Fruit fly (Drosophila melanogaster) whole organism, adult: Measurements from ENCODE around the gene sau.
A peak's percentile ranks its signal among the peaks of the same experiment; 100 is the strongest.

Source experiments
- CG11617 ChIP-seq: fragments of 200-800 bp; sonication (Bioruptor generic); optimal IDR thresholded peaks from 2 replicates; lab custom pipeline; 2017; ENCODE audit warnings: mild to moderate bottlenecking, missing biosample characterization, missing genetic modification reagents, missing genetic modification characterization
- CG12768 ChIP-seq: fragments of 200-800 bp; sonication (Bioruptor generic); optimal IDR thresholded peaks from 2 replicates; lab custom pipeline; 2017; ENCODE audit warnings: missing biosample characterization, missing genetic modification characterization, mild to moderate bottlenecking, moderate library complexity, missing genetic modification reagents
- CG14711 ChIP-seq: fragments of 200-800 bp; sonication (Bioruptor generic); optimal IDR thresholded peaks from 2 replicates; lab custom pipeline; 2018; ENCODE audit warnings: missing biosample characterization, mild to moderate bottlenecking, missing genetic modification characterization, moderate library complexity
- CG1620 ChIP-seq: fragments of 200-800 bp; sonication (Bioruptor generic); optimal IDR thresholded peaks from 2 replicates; lab custom pipeline; 2016; ENCODE audit warnings: missing biosample characterization, missing genetic modification characterization
- CG33017 ChIP-seq: fragments of 200-800 bp; sonication (Bioruptor generic); optimal IDR thresholded peaks from 2 replicates; lab custom pipeline; 2018; ENCODE audit warnings: missing biosample characterization, mild to moderate bottlenecking, missing genetic modification characterization, moderate library complexity
- CG5204 ChIP-seq: fragments of 200-800 bp; sonication (Bioruptor generic); optimal IDR thresholded peaks from 2 replicates; lab custom pipeline; 2016; ENCODE audit warnings: missing biosample characterization, missing genetic modification characterization
- CG7045 ChIP-seq: fragments of 200-800 bp; sonication (Bioruptor generic); optimal IDR thresholded peaks from 2 replicates; lab custom pipeline; 2017; ENCODE audit warnings: missing biosample characterization, mild to moderate bottlenecking, missing genetic modification characterization
- CG7101 ChIP-seq: fragments of 200-800 bp; sonication (Bioruptor generic); optimal IDR thresholded peaks from 2 replicates; lab custom pipeline; 2018; ENCODE audit warnings: missing biosample characterization, mild to moderate bottlenecking, missing genetic modification characterization, moderate library complexity
- Clk ChIP-seq: fragments of 200-800 bp; sonication (Bioruptor generic); optimal IDR thresholded peaks from 2 replicates; lab custom pipeline; 2017; ENCODE audit warnings: missing biosample characterization, missing genetic modification characterization
- Crg-1 ChIP-seq: fragments of 200-800 bp; sonication (Bioruptor generic); optimal IDR thresholded peaks from 2 replicates; lab custom pipeline; 2016; ENCODE audit warnings: missing biosample characterization, missing genetic modification characterization
- Hr96 ChIP-seq: fragments of 200-800 bp; sonication (Bioruptor generic); optimal IDR thresholded peaks from 2 replicates; lab custom pipeline; 2016; ENCODE audit warnings: missing biosample characterization, missing genetic modification characterization
- Mnt ChIP-seq: fragments of 200-800 bp; sonication (Bioruptor generic); optimal IDR thresholded peaks from 2 replicates; lab custom pipeline; 2016; ENCODE audit warnings: missing biosample characterization, mild to moderate bottlenecking, missing genetic modification characterization
- bab1 ChIP-seq: fragments of 200-800 bp; sonication (Bioruptor generic); optimal IDR thresholded peaks from 3 replicates; lab custom pipeline; 2019; ENCODE audit warnings: missing biosample characterization, mild to moderate bottlenecking, missing genetic modification characterization, moderate library complexity
- cic ChIP-seq: fragments of 200-800 bp; sonication (Bioruptor generic); optimal IDR thresholded peaks from 2 replicates; lab custom pipeline; 2017; ENCODE audit warnings: missing biosample characterization, mild to moderate bottlenecking, missing genetic modification characterization, moderate library complexity
- cnc ChIP-seq, 2 experiments: fragments of >200 bp; optimal IDR thresholded peaks; 2 replicates each; lab custom pipeline; 2017
- kay ChIP-seq: fragments of 200-800 bp; sonication (Bioruptor generic); peaks from one replicate; lab custom pipeline; 2016; ENCODE audit warnings: missing biosample characterization, missing genetic modification characterization, borderline replicate concordance
- ovo ChIP-seq: fragments of 200-800 bp; sonication (Bioruptor generic); optimal IDR thresholded peaks from 2 replicates; lab custom pipeline; 2016; ENCODE audit warnings: missing biosample characterization, missing genetic modification characterization
- pad ChIP-seq: fragments of 200-800 bp; sonication (Bioruptor generic); optimal IDR thresholded peaks from 3 replicates; lab custom pipeline; 2017; ENCODE audit warnings: missing biosample characterization, missing genetic modification characterization, mild to moderate bottlenecking, moderate library complexity, missing genetic modification reagents
- tj ChIP-seq: fragments of 200-800 bp; sonication (Bioruptor generic); optimal IDR thresholded peaks from 3 replicates; lab custom pipeline; 2017; ENCODE audit warnings: missing biosample characterization, mild to moderate bottlenecking, missing genetic modification characterization, moderate library complexity
- toe ChIP-seq: fragments of 200-800 bp; sonication (Bioruptor generic); optimal IDR thresholded peaks from 2 replicates; lab custom pipeline; 2016; ENCODE audit warnings: missing biosample characterization, missing genetic modification characterization

Gene sau

dm6 chr2L:2202018-2202852 is 23.9 kb upstream of the sau start:
- peak; percentile 99 for TF ChIP-seq Clk
- TF ChIP-seq CG12768 (GFP tag; lab: Kevin White, UChicago) = peak; percentile 100
- peak; percentile 100 for TF ChIP-seq CG5204 (GFP tag; lab: Kevin White, UChicago)
- peak; percentile 88 for TF ChIP-seq ovo (GFP tag; lab: Kevin White, UChicago)
- TF ChIP-seq Hr96 (GFP tag; lab: Kevin White, UChicago) = peak; percentile 99
- peak; percentile 100 for TF ChIP-seq bab1 (GFP tag; lab: Kevin White, UChicago)
- peak; percentile 89 for TF ChIP-seq pad (GFP tag; lab: Kevin White, UChicago)
- TF ChIP-seq CG33017 = peak; percentile 100
- TF ChIP-seq CG7101 (tag; lab: Kevin White, UChicago) = peak; percentile 100
- TF ChIP-seq tj (GFP tag; lab: Kevin White, UChicago) = peak; percentile 100
- TF ChIP-seq CG1620 (GFP tag; lab: Kevin White, UChicago) = peak; percentile 99
- TF ChIP-seq cnc (optimal IDR thresholded peaks at IDR 0.05; lab: Kevin White, UChicago) = no peak
- TF ChIP-seq cic (GFP tag; lab: Kevin White, UChicago) = peak; percentile 95
- TF ChIP-seq CG11617 = peak; percentile 100
- peak; percentile 99 for TF ChIP-seq Crg-1 (GFP tag; lab: Kevin White, UChicago)
- peak; percentile 99 for TF ChIP-seq CG7045
- peak; percentile 97 for TF ChIP-seq kay (GFP tag; lab: Kevin White, UChicago)
- TF ChIP-seq toe (GFP tag; lab: Kevin White, UChicago) = peak; percentile 99
- TF ChIP-seq Mnt (GFP tag; lab: Kevin White, UChicago) = peak; percentile 96
- TF ChIP-seq CG14711 = peak; percentile 99

dm6 chr2L:2202853-2203717 is 23.1 kb upstream of the sau start:
- TF ChIP-seq Mnt (GFP tag; lab: Kevin White, UChicago) (peak; percentile 88), CG14711 (no peak), CG7045 (peak; percentile 67), Clk (peak; percentile 22), Hr96 (GFP tag; lab: Kevin White, UChicago) (no peak), pad (GFP tag; lab: Kevin White, UChicago) (peak; percentile 99), CG11617 (peak; percentile 37), CG7101 (tag; lab: Kevin White, UChicago) (no peak), CG12768 (GFP tag; lab: Kevin White, UChicago) (peak; percentile 70), CG5204 (GFP tag; lab: Kevin White, UChicago) (no peak), ovo (GFP tag; lab: Kevin White, UChicago) (peak; percentile 32), CG33017 (peak; percentile 1), tj (GFP tag; lab: Kevin White, UChicago) (peak; percentile 82), Crg-1 (GFP tag; lab: Kevin White, UChicago) (peak; percentile 49), bab1 (GFP tag; lab: Kevin White, UChicago) (peak; percentile 68), toe (GFP tag; lab: Kevin White, UChicago) (peak; percentile 26), cic (GFP tag; lab: Kevin White, UChicago) (peak; percentile 95), CG1620 (GFP tag; lab: Kevin White, UChicago) (peak; percentile 1), kay (GFP tag; lab: Kevin White, UChicago) (peak; percentile 98)

- TF ChIP-seq tj (GFP tag; lab: Kevin White, UChicago) (no peak), Hr96 (GFP tag; lab: Kevin White, UChicago) (no peak), kay (GFP tag; lab: Kevin White, UChicago) (no peak), CG1620 (GFP tag; lab: Kevin White, UChicago) (no peak), CG7045 (no peak), Mnt (GFP tag; lab: Kevin White, UChicago) (no peak), ovo (GFP tag; lab: Kevin White, UChicago) (no peak), CG14711 (no peak), CG7101 (tag; lab: Kevin White, UChicago) (no peak), CG12768 (GFP tag; lab: Kevin White, UChicago) (no peak), CG11617 (no peak), pad (GFP tag; lab: Kevin White, UChicago) (no peak), Crg-1 (GFP tag; lab: Kevin White, UChicago) (no peak), cic (GFP tag; lab: Kevin White, UChicago) (no peak), CG5204 (GFP tag; lab: Kevin White, UChicago) (no peak), cnc (optimal IDR thresholded peaks at IDR 0.05; lab: Kevin White, UChicago) (no peak), bab1 (GFP tag; lab: Kevin White, UChicago) (no peak), toe (GFP tag; lab: Kevin White, UChicago) (no peak), CG33017 (no peak)
Observed at dm6 chr2L:2206066-2206465, 20.1 kb upstream of the sau start, which contains the start of gene CG31668. Gene CG31668 (minus strand): TSS chr2L:2206166.

dm6 chr2L:2209002-2209401 is 17.1 kb upstream of the sau start, which contains the start of gene CG33124:
Gene CG33124 (minus strand): TSS chr2L:2209102.
- TF ChIP-seq bab1 (GFP tag; lab: Kevin White, UChicago) = no peak
- TF ChIP-seq Hr96 (GFP tag; lab: Kevin White, UChicago) = no peak

dm6 chr2L:2212478-2212877 is 13.7 kb upstream of the sau start, which contains the start of gene CG15385:
Gene CG15385 (minus strand): TSS chr2L:2212571.
- TF ChIP-seq ovo (GFP tag; lab: Kevin White, UChicago) (no peak), cnc (optimal IDR thresholded peaks at IDR 0.05; lab: Kevin White, UChicago) (no peak), pad (GFP tag; lab: Kevin White, UChicago) (no peak), bab1 (GFP tag; lab: Kevin White, UChicago) (no peak), tj (GFP tag; lab: Kevin White, UChicago) (no peak), Clk (no peak), CG11617 (no peak), Crg-1 (GFP tag; lab: Kevin White, UChicago) (no peak), CG1620 (GFP tag; lab: Kevin White, UChicago) (no peak), CG5204 (GFP tag; lab: Kevin White, UChicago) (no peak), Mnt (GFP tag; lab: Kevin White, UChicago) (peak; percentile 2), toe (GFP tag; lab: Kevin White, UChicago) (no peak), Hr96 (GFP tag; lab: Kevin White, UChicago) (no peak), cic (GFP tag; lab: Kevin White, UChicago) (peak; percentile 61), CG12768 (GFP tag; lab: Kevin White, UChicago) (peak; percentile 51), kay (GFP tag; lab: Kevin White, UChicago) (no peak), CG7045 (no peak), CG14711 (no peak), CG33017 (peak; percentile 47), CG7101 (tag; lab: Kevin White, UChicago) (peak; percentile 10)
